Fruit fly (Drosophila melanogaster): ENCODE results near the gene CG6678.

Gene CG6678

DNA sequence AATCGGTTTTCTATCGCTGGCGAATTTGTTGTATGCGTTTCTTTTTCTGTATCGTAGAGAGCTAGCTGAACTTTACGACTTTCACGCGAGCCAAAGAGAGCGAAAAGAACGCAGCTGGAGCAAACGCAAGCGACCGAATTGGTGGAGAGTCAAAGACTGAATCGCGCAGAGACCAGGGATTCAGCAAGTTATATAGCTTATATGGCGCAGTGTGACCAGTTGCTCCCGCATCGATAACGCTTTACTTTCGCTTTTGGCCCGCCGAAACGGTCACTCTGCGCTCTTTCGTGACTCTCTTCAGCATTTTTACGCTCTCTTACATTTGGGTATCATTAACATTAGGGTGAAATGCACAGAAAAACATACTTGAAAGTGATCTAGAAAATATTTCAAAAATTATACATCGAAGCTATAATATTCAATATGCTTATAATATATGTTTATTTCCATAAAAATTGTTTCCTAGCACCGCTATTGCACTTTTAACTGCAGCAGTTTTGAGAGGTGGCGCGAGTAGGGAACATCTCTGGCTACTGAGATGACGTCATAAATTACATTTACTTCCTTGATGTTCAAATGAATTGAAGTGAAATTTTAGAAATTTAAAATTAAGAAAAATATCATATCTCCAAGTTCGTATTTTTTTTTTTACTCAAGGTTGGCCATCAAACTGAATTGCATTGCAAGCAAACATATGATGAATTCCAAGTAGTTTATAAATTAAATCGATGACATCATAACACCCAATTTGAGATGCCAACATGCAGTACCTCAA lies 30.5 kb upstream of the CG6678 start, which contains the start of gene glec (continued):
- TF ChIP-seq CG17328 (GFP tag; IDR thresholded peaks at IDR 0.05) (peak; percentile 45; the same call in 1 of the 2 replicates), CG18011 (GFP tag; optimal IDR thresholded peaks at IDR 0.05) (no peak), CG12391 (tag; optimal IDR thresholded peaks at IDR 0.05) (peak; percentile 60), CG18476 (GFP tag; optimal IDR thresholded peaks at IDR 0.05) (no peak), NC2α (GFP tag; optimal IDR thresholded peaks at IDR 0.05) (peak; percentile 86), hkb (optimal IDR thresholded peaks at IDR 0.05) (no peak), hkb (GFP tag; IDR thresholded peaks at IDR 0.05) (no peak), Doc2 (GFP tag; IDR thresholded peaks at IDR 0.05) (no peak), Lim3 (GFP tag; IDR thresholded peaks at IDR 0.05) (no peak), Sox100B (GFP tag; optimal IDR thresholded peaks at IDR 0.05) (peak; percentile 2), CG12769 (tag; optimal IDR thresholded peaks at IDR 0.05) (peak; percentile 77), oc (tag; optimal IDR thresholded peaks at IDR 0.05) (peak; percentile 71), HLHmδ (GFP tag; optimal IDR thresholded peaks at IDR 0.05) (peak; percentile 87), dysf (GFP tag; IDR thresholded peaks at IDR 0.05) (no peak), CG33557 (GFP tag; optimal IDR thresholded peaks at IDR 0.05) (peak; percentile 37), cad (GFP tag; optimal IDR thresholded peaks at IDR 0.05) (no peak), Side (GFP tag; optimal IDR thresholded peaks at IDR 0.05) (peak; percentile 64), gcm2 (GFP tag; optimal IDR thresholded peaks at IDR 0.05) (no peak), toy (GFP tag; IDR thresholded peaks at IDR 0.05) (no peak), ab (GFP tag; optimal IDR thresholded peaks at IDR 0.05) (no peak), Pdp1 (GFP tag; optimal IDR thresholded peaks at IDR 0.05) (peak in 1 of 2 experiments; percentile 54), Blimp-1 (GFP tag; optimal IDR thresholded peaks at IDR 0.05) (peak; percentile 99), sc (optimal IDR thresholded peaks at IDR 0.05) (no peak), sc (GFP tag; optimal IDR thresholded peaks at IDR 0.05) (no peak), CG2678 (tag; optimal IDR thresholded peaks at IDR 0.05) (no peak), CG15011 (GFP tag; optimal IDR thresholded peaks at IDR 0.05) (no peak), dm (GFP tag; optimal IDR thresholded peaks at IDR 0.05) (no peak), CG34422 (GFP tag; IDR thresholded peaks at IDR 0.05) (peak; percentile 65; the same call in 1 of the 3 replicates), CrebB (tag; optimal IDR thresholded peaks at IDR 0.05) (peak; percentile 46), yki (optimal IDR thresholded peaks at IDR 0.05) (no peak), inv (GFP tag; IDR thresholded peaks at IDR 0.05; ENCODE audit: partially characterized antibody) (peak; percentile 19; the same call in 1 of the 2 replicates), Sox102F (GFP tag; optimal IDR thresholded peaks at IDR 0.05) (peak; percentile 36), Stat92E (GFP tag; optimal IDR thresholded peaks at IDR 0.05) (peak in 1 of 3 experiments; percentile 79), emc (GFP tag; optimal IDR thresholded peaks at IDR 0.05) (no peak), CG32772 (GFP tag; IDR thresholded peaks at IDR 0.05) (no peak), phol (tag; optimal IDR thresholded peaks at IDR 0.05) (peak; percentile 26), CG15269 (tag; optimal IDR thresholded peaks at IDR 0.05) (no peak), MBD-R2 (GFP tag; IDR thresholded peaks at IDR 0.05) (0 out of 2 replicates have a peak, but pooled peaks have one; percentile 18), tx (GFP tag; optimal IDR thresholded peaks at IDR 0.05) (no peak), Hr3 (GFP tag; optimal IDR thresholded peaks at IDR 0.05) (peak; percentile 4), BEAF-32 (GFP tag; optimal IDR thresholded peaks at IDR 0.05) (peak; percentile 7), jigr1 (GFP tag; IDR thresholded peaks at IDR 0.05) (no peak), Nf-YB (GFP tag; optimal IDR thresholded peaks at IDR 0.05) (no peak), CG9932 (GFP tag; IDR thresholded peaks at IDR 0.05) (peak; percentile 27; the same call in 1 of the 2 replicates), gsb (GFP tag; IDR thresholded peaks at IDR 0.05) (peak; percentile 32; the same call in 1 of the 2 replicates), pho (GFP tag; optimal IDR thresholded peaks at IDR 0.05) (no peak), vnd (GFP tag; IDR thresholded peaks at IDR 0.05; ENCODE audit: partially characterized antibody) (peak; percentile 17; the same call in 1 of the 3 replicates), Usf (GFP tag; optimal IDR thresholded peaks at IDR 0.05) (no peak), hb (GFP tag; IDR thresholded peaks at IDR 0.05; ENCODE audit: partially characterized antibody) (no peak), Hr39 (optimal IDR thresholded peaks at IDR 0.05) (no peak)
